Worm (Caenorhabditis elegans) whole organism, L2 larva: Measurements from ENCODE around the gene F54F7.14.

Experiments
- aly-2 ChIP-seq: fragments of 150-350 bp; optimal IDR thresholded peaks from 2 replicates; lab custom pipeline; 2014; ENCODE audit warnings: missing biosample characterization, missing genetic modification characterization
- ceh-82 ChIP-seq: fragments of 150-350 bp; optimal IDR thresholded peaks from 2 replicates; lab custom pipeline; 2014; ENCODE audit warnings: missing biosample characterization, missing genetic modification characterization
- elt-3 ChIP-seq: sonication (generic microtip); optimal IDR thresholded peaks from 2 replicates; lab custom pipeline; 2017; ENCODE audit warnings: missing biosample characterization, missing genetic modification characterization
- gmeb-1 ChIP-seq: fragments of 150-350 bp; optimal IDR thresholded peaks from 2 replicates; lab custom pipeline; 2014; ENCODE audit warnings: missing biosample characterization, missing genetic modification characterization
- nhr-11 ChIP-seq: fragments of 150-350 bp; optimal IDR thresholded peaks from 2 replicates; lab custom pipeline; 2014; ENCODE audit warnings: missing biosample characterization, missing genetic modification characterization
- sem-4 ChIP-seq: fragments of 150-350 bp; optimal IDR thresholded peaks from 2 replicates; lab custom pipeline; 2014; ENCODE audit warnings: missing biosample characterization, missing genetic modification reagents, missing genetic modification characterization
- unc-55 ChIP-seq: fragments of 150-350 bp; sonication (generic microtip); optimal IDR thresholded peaks from 3 replicates; lab custom pipeline; 2014; ENCODE audit warnings: missing biosample characterization, missing genetic modification reagents, missing genetic modification characterization
- zag-1 ChIP-seq: fragments of 150-350 bp; optimal IDR thresholded peaks from 2 replicates; lab custom pipeline; 2014; ENCODE audit warnings: missing biosample characterization, missing genetic modification characterization
- ztf-11 ChIP-seq: sonication (generic microtip); optimal IDR thresholded peaks from 2 replicates; lab custom pipeline; 2017; ENCODE audit warnings: missing biosample characterization, missing genetic modification characterization

- TF ChIP-seq nhr-11 (tag; lab: Kevin White, UChicago) (no peak), ceh-82 (tag; lab: Kevin White, UChicago) (no peak), gmeb-1 (tag; lab: Kevin White, UChicago) (no peak), unc-55 (GFP tag; lab: Kevin White, UChicago) (no peak), ztf-11 (no peak), zag-1 (tag; lab: Kevin White, UChicago) (no peak), elt-3 (tag; lab: Kevin White, UChicago) (no peak), sem-4 (tag; lab: Kevin White, UChicago) (no peak), aly-2 (tag; lab: Kevin White, UChicago) (no peak)
Measured at ce11 chrX:11872210-11872609, 21.5 kb downstream of the F54F7.14 start.
